Fruit fly (Drosophila melanogaster) whole organism, embryonic: ENCODE results near the gene osp.

Experiments used
- CG10431 ChIP-seq: fragments of 200-800 bp; sonication (Bioruptor generic); optimal IDR thresholded peaks from 3 replicates; lab custom pipeline; 2018; ENCODE audit warnings: missing biosample characterization, mild to moderate bottlenecking, missing genetic modification characterization
- CG12219 ChIP-seq: fragments of 200-800 bp; sonication (Bioruptor generic); optimal IDR thresholded peaks from 3 replicates; lab custom pipeline; 2018; ENCODE audit warnings: missing biosample characterization, mild to moderate bottlenecking, missing genetic modification characterization
- CG12769 ChIP-seq: fragments of 200-800 bp; sonication (Bioruptor generic); optimal IDR thresholded peaks from 2 replicates; lab custom pipeline; 2019; ENCODE audit warnings: missing biosample characterization, mild to moderate bottlenecking, missing genetic modification characterization, moderate library complexity
- CG13424 ChIP-seq: fragments of 200-800 bp; sonication (Bioruptor generic); optimal IDR thresholded peaks from 2 replicates; lab custom pipeline; 2019; ENCODE audit warnings: missing biosample characterization, mild to moderate bottlenecking, missing genetic modification characterization, moderate library complexity
- CG13894 ChIP-seq: fragments of 200-800 bp; sonication (Bioruptor generic); optimal IDR thresholded peaks from 3 replicates; lab custom pipeline; 2018; ENCODE audit warnings: missing biosample characterization, mild to moderate bottlenecking, missing genetic modification characterization, moderate library complexity
- CG14710 ChIP-seq: fragments of 200-800 bp; sonication (Bioruptor generic); optimal IDR thresholded peaks from 3 replicates; lab custom pipeline; 2019; ENCODE audit warnings: missing biosample characterization, mild to moderate bottlenecking, missing genetic modification characterization, moderate library complexity
- CG15479 ChIP-seq: fragments of 200-800 bp; sonication (Bioruptor generic); optimal IDR thresholded peaks from 3 replicates; lab custom pipeline; 2019; ENCODE audit warnings: missing biosample characterization, mild to moderate bottlenecking, missing genetic modification characterization, moderate library complexity
- CG15601 ChIP-seq: fragments of 200-800 bp; sonication (Bioruptor generic); optimal IDR thresholded peaks from 3 replicates; lab custom pipeline; 2019; ENCODE audit warnings: missing biosample characterization, mild to moderate bottlenecking, missing genetic modification characterization, moderate library complexity
- CG16813 ChIP-seq: fragments of 200-800 bp; sonication (Bioruptor generic); IDR thresholded peaks from 3 replicates; pipeline ENCODE4 v1.3.6; 2022; ENCODE audit warnings: missing biosample characterization, missing genetic modification characterization; ENCODE audit not compliant: partially characterized antibody
- CG1832 ChIP-seq: fragments of 200-800 bp; sonication (Bioruptor generic); optimal IDR thresholded peaks from 2 replicates; lab custom pipeline; 2017; ENCODE audit warnings: missing biosample characterization, mild to moderate bottlenecking, missing genetic modification characterization, inconsistent platforms
- CG18476 ChIP-seq: fragments of 200-800 bp; sonication (Bioruptor generic); optimal IDR thresholded peaks from 2 replicates; lab custom pipeline; 2016; ENCODE audit warnings: missing biosample characterization, mild to moderate bottlenecking, missing genetic modification characterization
- CG18619 ChIP-seq: fragments of 200-800 bp; sonication (Bioruptor generic); optimal IDR thresholded peaks from 3 replicates; lab custom pipeline; 2017; ENCODE audit warnings: missing biosample characterization, mild to moderate bottlenecking, missing genetic modification characterization
- CG2120 ChIP-seq: fragments of 200-800 bp; sonication (Bioruptor generic); optimal IDR thresholded peaks from 3 replicates; lab custom pipeline; 2016; ENCODE audit warnings: missing biosample characterization, missing genetic modification characterization
- CG31388 ChIP-seq: fragments of 200-800 bp; sonication (Bioruptor generic); optimal IDR thresholded peaks from 2 replicates; lab custom pipeline; 2016; ENCODE audit warnings: missing biosample characterization, missing genetic modification characterization
- CG6175 ChIP-seq: fragments of 200-800 bp; sonication (Bioruptor generic); IDR thresholded peaks from 3 replicates; pipeline ENCODE4 v1.3.6; 2022; ENCODE audit warnings: missing biosample characterization, missing genetic modification characterization
- CG6272 ChIP-seq: fragments of 200-800 bp; sonication (Bioruptor generic); IDR thresholded peaks from 2 replicates; pipeline ENCODE4 v1.3.6; 2022; ENCODE audit warnings: missing biosample characterization, missing genetic modification characterization
- CG6854 ChIP-seq: fragments of 200-800 bp; sonication (Bioruptor generic); optimal IDR thresholded peaks from 3 replicates; lab custom pipeline; 2017; ENCODE audit warnings: missing biosample characterization, mild to moderate bottlenecking, missing genetic modification characterization
- CG7963 ChIP-seq: fragments of 200-800 bp; sonication (Bioruptor generic); IDR thresholded peaks from 3 replicates; pipeline ENCODE4 v1.3.6; 2022; ENCODE audit warnings: missing biosample characterization, missing genetic modification characterization; ENCODE audit not compliant: partially characterized antibody
- CG8281 ChIP-seq: fragments of 200-800 bp; sonication (Bioruptor generic); optimal IDR thresholded peaks from 2 replicates; lab custom pipeline; 2018; ENCODE audit warnings: missing biosample characterization, mild to moderate bottlenecking, missing genetic modification characterization, moderate library complexity
- Chrac-16 ChIP-seq: fragments of 200-800 bp; sonication (Bioruptor generic); optimal IDR thresholded peaks from 3 replicates; lab custom pipeline; 2016; ENCODE audit warnings: missing biosample characterization, missing genetic modification characterization
- CkIIα-i1 ChIP-seq: fragments of 200-800 bp; sonication (Bioruptor generic); IDR thresholded peaks from 2 replicates; pipeline ENCODE4 v1.3.6; 2022; ENCODE audit warnings: missing biosample characterization, missing genetic modification characterization
- CrebB ChIP-seq: fragments of 200-800 bp; sonication (Bioruptor generic); optimal IDR thresholded peaks from 3 replicates; lab custom pipeline; 2018; ENCODE audit warnings: missing biosample characterization, mild to moderate bottlenecking, missing genetic modification characterization
- D19B ChIP-seq: fragments of 200-800 bp; sonication (Bioruptor generic); optimal IDR thresholded peaks from 2 replicates; lab custom pipeline; 2017; ENCODE audit warnings: missing biosample characterization, mild to moderate bottlenecking, missing genetic modification characterization
- Doc3 ChIP-seq: fragments of 200-800 bp; sonication (Bioruptor generic); IDR thresholded peaks from 3 replicates; pipeline ENCODE4 v1.3.6; 2022; ENCODE audit warnings: missing biosample characterization, missing genetic modification characterization; ENCODE audit not compliant: partially characterized antibody
- Elba2 ChIP-seq: fragments of 200-800 bp; sonication (Bioruptor generic); optimal IDR thresholded peaks from 3 replicates; lab custom pipeline; 2016; ENCODE audit warnings: missing biosample characterization, missing genetic modification characterization
- Ets65A ChIP-seq: fragments of 200-800 bp; sonication (Bioruptor generic); peaks from one replicate; lab custom pipeline; 2016; ENCODE audit warnings: missing biosample characterization, missing genetic modification characterization
- Ets97D ChIP-seq: fragments of 200-800 bp; sonication (Bioruptor generic); optimal IDR thresholded peaks from 3 replicates; lab custom pipeline; 2016; ENCODE audit warnings: missing biosample characterization, missing genetic modification characterization
- Gsc ChIP-seq: fragments of 200-800 bp; sonication (Bioruptor generic); IDR thresholded peaks from 2 replicates; pipeline ENCODE4 v1.3.6; 2022; ENCODE audit warnings: missing biosample characterization, missing genetic modification characterization
- Hr78 ChIP-seq, 2 experiments: fragments of 200-800 bp in 1 of 2; fragments of >200 bp in 1 of 2; sonication (Bioruptor generic) in 1 of 2; optimal IDR thresholded peaks; 2 replicates each; lab custom pipeline; 2017 to 2019; ENCODE audit warnings: missing biosample characterization in 2 of 2, missing genetic modification characterization in 2 of 2, mild to moderate bottlenecking in 1 of 2, moderate library complexity in 1 of 2
- Hsf ChIP-seq: fragments of 200-800 bp; sonication (Bioruptor generic); optimal IDR thresholded peaks from 3 replicates; lab custom pipeline; 2016; ENCODE audit warnings: missing biosample characterization, missing genetic modification characterization
- NK7.1 ChIP-seq: fragments of 200-800 bp; sonication (Bioruptor generic); optimal IDR thresholded peaks from 3 replicates; lab custom pipeline; 2016; ENCODE audit warnings: missing biosample characterization, missing genetic modification characterization
- Neu2 ChIP-seq: fragments of 200-800 bp; sonication (Bioruptor generic); optimal IDR thresholded peaks from 3 replicates; lab custom pipeline; 2016; ENCODE audit warnings: missing biosample characterization, missing genetic modification characterization, borderline replicate concordance
- Sox100B ChIP-seq: fragments of 200-800 bp; sonication (Bioruptor generic); optimal IDR thresholded peaks from 3 replicates; lab custom pipeline; 2018; ENCODE audit warnings: missing biosample characterization, mild to moderate bottlenecking, missing genetic modification characterization
- ap ChIP-seq: fragments of 200-800 bp; sonication (Bioruptor generic); IDR thresholded peaks from 2 replicates; pipeline ENCODE4 v1.3.6; 2022; ENCODE audit warnings: missing biosample characterization, missing genetic modification characterization
- bsh ChIP-seq, 2 experiments: fragments of 200-800 bp; sonication (Bioruptor generic); optimal IDR thresholded peaks; 2 replicates each; lab custom pipeline; 2017 to 2018; ENCODE audit warnings: mild to moderate bottlenecking in 2 of 2, missing biosample characterization in 2 of 2, missing genetic modification characterization in 2 of 2, moderate library complexity in 1 of 2
- dmrt99B ChIP-seq: fragments of 200-800 bp; sonication (Bioruptor generic); optimal IDR thresholded peaks from 2 replicates; lab custom pipeline; 2018; ENCODE audit warnings: missing biosample characterization, mild to moderate bottlenecking, missing genetic modification characterization, moderate library complexity
- en ChIP-seq: fragments of 200-800 bp; sonication (Bioruptor generic); optimal IDR thresholded peaks from 2 replicates; lab custom pipeline; 2016; ENCODE audit warnings: missing biosample characterization, missing genetic modification characterization
- fd64A ChIP-seq: fragments of 200-800 bp; sonication (Bioruptor generic); optimal IDR thresholded peaks from 3 replicates; lab custom pipeline; 2018; ENCODE audit warnings: missing biosample characterization, mild to moderate bottlenecking, missing genetic modification characterization
- gfzf ChIP-seq: fragments of 200-800 bp; sonication (Bioruptor generic); optimal IDR thresholded peaks from 2 replicates; lab custom pipeline; 2016; ENCODE audit warnings: missing biosample characterization, mild to moderate bottlenecking, missing genetic modification characterization, moderate library complexity
- hb ChIP-seq: fragments of 200-800 bp; sonication (Bioruptor generic); IDR thresholded peaks from 3 replicates; pipeline ENCODE4 v1.3.6; 2022; ENCODE audit warnings: missing biosample characterization, missing genetic modification characterization; ENCODE audit not compliant: partially characterized antibody
- lbe ChIP-seq: fragments of 200-800 bp; sonication (Bioruptor generic); optimal IDR thresholded peaks from 2 replicates; lab custom pipeline; 2016; ENCODE audit warnings: missing biosample characterization, mild to moderate bottlenecking, missing genetic modification characterization
- seq ChIP-seq: fragments of 200-800 bp; sonication (Bioruptor generic); IDR thresholded peaks from 2 replicates; pipeline ENCODE4 v1.3.6; 2022; ENCODE audit warnings: missing biosample characterization, missing genetic modification characterization
- slp2 ChIP-seq: fragments of 200-800 bp; sonication (Bioruptor generic); optimal IDR thresholded peaks from 2 replicates; lab custom pipeline; 2016; ENCODE audit warnings: missing biosample characterization, missing genetic modification characterization
- sr ChIP-seq: fragments of 200-800 bp; sonication (Bioruptor generic); IDR thresholded peaks from 3 replicates; pipeline ENCODE4 v1.3.6; 2022; ENCODE audit warnings: missing biosample characterization, missing genetic modification characterization
- toy ChIP-seq: fragments of 200-800 bp; sonication (Bioruptor generic); IDR thresholded peaks from 2 replicates; pipeline ENCODE4 v1.3.6; 2022; ENCODE audit warnings: missing biosample characterization, missing genetic modification characterization
- unc-4 ChIP-seq: fragments of 200-800 bp; sonication (Bioruptor generic); IDR thresholded peaks from 2 replicates; pipeline ENCODE4 v1.3.6; 2022; ENCODE audit warnings: missing biosample characterization, missing genetic modification characterization; ENCODE audit not compliant: partially characterized antibody
- unpg ChIP-seq: fragments of 200-800 bp; sonication (Bioruptor generic); optimal IDR thresholded peaks from 3 replicates; lab custom pipeline; 2018; ENCODE audit warnings: missing biosample characterization, mild to moderate bottlenecking, missing genetic modification characterization, moderate library complexity
- wdn ChIP-seq: fragments of 200-800 bp; sonication (Bioruptor generic); IDR thresholded peaks from 2 replicates; pipeline ENCODE4 v1.3.6; 2022; ENCODE audit warnings: missing biosample characterization, missing genetic modification characterization
- z ChIP-seq: fragments of 200-800 bp; sonication (Bioruptor generic); IDR thresholded peaks from 3 replicates; pipeline ENCODE4 v1.3.6; 2022; ENCODE audit warnings: missing biosample characterization, missing genetic modification characterization

osp gene

dm6 chr2L:14552141-14552748 is 136.9 kb downstream of the osp start (continued):
- peak; percentile 49 for TF ChIP-seq CG2120
- peak; percentile 63 for TF ChIP-seq CG12219
- TF ChIP-seq Elba2 (GFP tag; lab: Kevin White, UChicago): peak; percentile 43
- no peak for TF ChIP-seq D19B (GFP tag; lab: Kevin White, UChicago)
- TF ChIP-seq CG6272 (GFP tag; lab: Robert Waterston, UW): no peak
- 0 out of 2 replicates have a peak, but pooled peaks have one; percentile 12 for TF ChIP-seq seq (GFP tag; lab: Robert Waterston, UW)
- no peak for TF ChIP-seq sr (GFP tag; lab: Robert Waterston, UW)
- TF ChIP-seq Neu2 (GFP tag; lab: Kevin White, UChicago): peak; percentile 51
- peak; percentile 57 for TF ChIP-seq en (GFP tag; lab: Kevin White, UChicago)
- TF ChIP-seq slp2 (GFP tag; lab: Kevin White, UChicago): peak; percentile 47
- TF ChIP-seq Chrac-16 (GFP tag; lab: Kevin White, UChicago): peak; percentile 62
- TF ChIP-seq CkIIα-i1 (GFP tag; lab: Robert Waterston, UW): no peak
- peak; percentile 12 for TF ChIP-seq fd64A
- peak; percentile 77 for TF ChIP-seq unpg
- no peak for TF ChIP-seq CG16813 (GFP tag; lab: Robert Waterston, UW)
- TF ChIP-seq CG6175: no peak
- peak; percentile 89 for TF ChIP-seq lbe
- TF ChIP-seq CrebB (tag; lab: Kevin White, UChicago): no peak
- TF ChIP-seq Hsf (GFP tag; lab: Kevin White, UChicago): peak; percentile 53
- peak; percentile 50 for TF ChIP-seq CG1832 (GFP tag; lab: Kevin White, UChicago)
- TF ChIP-seq CG12769 (tag; lab: Kevin White, UChicago): peak; percentile 52
- TF ChIP-seq Sox100B (GFP tag; lab: Kevin White, UChicago): peak; percentile 32
- TF ChIP-seq CG18619: peak; percentile 51
- TF ChIP-seq Hr78 (GFP tag; optimal IDR thresholded peaks at IDR 0.05; lab: Kevin White, UChicago): no peak
- peak; percentile 68 to 85 for TF ChIP-seq bsh (GFP tag; optimal IDR thresholded peaks at IDR 0.05; lab: Kevin White, UChicago)
- TF ChIP-seq CG31388: peak; percentile 3
- no peak for TF ChIP-seq gfzf
- TF ChIP-seq unc-4: no peak
- peak; percentile 61 for TF ChIP-seq CG15601
- no peak for TF ChIP-seq hb
- no peak for TF ChIP-seq CG10431
- peak; percentile 64 for TF ChIP-seq CG14710 (tag; lab: Kevin White, UChicago)
- peak; percentile 20 for TF ChIP-seq Ets97D
- peak; percentile 0 for TF ChIP-seq CG15479 (GFP tag; lab: Kevin White, UChicago)
- TF ChIP-seq Doc3 (GFP tag; lab: Robert Waterston, UW): no peak
- TF ChIP-seq NK7.1 (GFP tag; lab: Kevin White, UChicago): peak; percentile 45
- no peak for TF ChIP-seq CG8281
- TF ChIP-seq ap (GFP tag; lab: Robert Waterston, UW): no peak
- peak; percentile 83 for TF ChIP-seq Ets65A (GFP tag; lab: Kevin White, UChicago)
- TF ChIP-seq wdn (GFP tag; lab: Robert Waterston, UW): no peak
- no peak for TF ChIP-seq CG6854
- TF ChIP-seq CG13424 (tag; lab: Kevin White, UChicago): peak; percentile 56
- TF ChIP-seq CG18476: peak; percentile 46
- TF ChIP-seq CG7963: no peak
- no peak for TF ChIP-seq toy (GFP tag; lab: Robert Waterston, UW)
- TF ChIP-seq z (GFP tag; lab: Robert Waterston, UW): 0 out of 3 replicates have a peak, but pooled peaks have one; percentile 32
- TF ChIP-seq Gsc (GFP tag; lab: Robert Waterston, UW): 0 out of 2 replicates have a peak, but pooled peaks have one; percentile 23
- TF ChIP-seq dmrt99B (tag; lab: Kevin White, UChicago): peak; percentile 63
- TF ChIP-seq CG13894 (tag; lab: Kevin White, UChicago): no peak
